Fruit fly (Drosophila melanogaster) whole organism, embryonic: ENCODE measurements around the gene AP-2alpha.

Experiments used
- CG1792 ChIP-seq: fragments of 200-800 bp; sonication (Bioruptor generic); optimal IDR thresholded peaks from 2 replicates; lab custom pipeline; 2016; ENCODE audit warnings: missing biosample characterization, missing genetic modification characterization
- CG3847 ChIP-seq: fragments of 200-800 bp; sonication (Bioruptor generic); IDR thresholded peaks from 2 replicates; pipeline ENCODE4 v1.3.6; 2022; ENCODE audit warnings: missing biosample characterization, missing genetic modification characterization
- Chrac-16 ChIP-seq: fragments of 200-800 bp; sonication (Bioruptor generic); optimal IDR thresholded peaks from 3 replicates; lab custom pipeline; 2016; ENCODE audit warnings: missing biosample characterization, missing genetic modification characterization
- HLH54F ChIP-seq: fragments of 200-800 bp; sonication (Bioruptor generic); optimal IDR thresholded peaks from 3 replicates; lab custom pipeline; 2016; ENCODE audit warnings: missing biosample characterization, missing genetic modification characterization
- danr ChIP-seq: fragments of 200-800 bp; sonication (Bioruptor generic); IDR thresholded peaks from 2 replicates; pipeline ENCODE4 v1.3.6; 2022; ENCODE audit warnings: missing biosample characterization, missing genetic modification characterization
- emc ChIP-seq: fragments of 200-800 bp; sonication (Bioruptor generic); optimal IDR thresholded peaks from 2 replicates; lab custom pipeline; 2016; ENCODE audit warnings: missing biosample characterization, missing genetic modification characterization
- pan ChIP-seq, 4 experiments: fragments of >200 bp in 3 of 4; fragments of 200-800 bp in 1 of 4; sonication (Bioruptor generic) in 1 of 4; optimal IDR thresholded peaks in 3 of 4; IDR thresholded peaks in 1 of 4; 2 replicates each; pipeline versions ENCODE4 v1.3.6 to Lab custom; 2017 to 2022; ENCODE audit warnings: missing biosample characterization in 2 of 4, missing genetic modification characterization in 2 of 4, mixed read lengths in 1 of 4
- row ChIP-seq: fragments of 200-800 bp; sonication (Bioruptor generic); IDR thresholded peaks from 3 replicates; pipeline ENCODE4 v1.3.6; 2022; ENCODE audit warnings: missing biosample characterization, missing genetic modification characterization

DNA sequence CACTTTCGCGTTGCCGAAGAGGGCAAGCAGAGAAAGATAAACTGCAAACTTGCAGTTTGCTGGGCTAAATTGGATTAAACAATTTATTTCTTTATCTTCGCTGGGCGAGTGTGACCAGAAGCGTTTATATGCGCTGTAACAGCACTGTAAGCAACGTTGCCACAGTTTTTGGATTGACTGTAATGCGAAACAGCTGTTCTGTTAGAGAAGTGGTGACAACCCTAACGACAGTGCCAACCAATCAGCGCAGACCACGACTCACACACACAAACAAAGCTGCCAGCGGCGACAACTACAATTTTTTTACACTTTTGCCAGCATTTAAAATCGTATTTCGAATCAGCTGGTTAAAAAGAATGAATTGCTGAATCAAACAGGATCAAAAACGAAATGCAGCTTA, 38.3 kb upstream of the AP-2alpha start, which contains the start of the genes crq and shv:
- TF ChIP-seq CG1792 (no peak), Chrac-16 (GFP tag; lab: Kevin White, UChicago) (no peak), danr (GFP tag; lab: Robert Waterston, UW) (no peak), CG3847 (GFP tag; lab: Robert Waterston, UW) (peak; percentile 33; the same call in 1 of the 2 replicates), emc (GFP tag; lab: Kevin White, UChicago) (no peak), row (GFP tag; lab: Robert Waterston, UW) (no peak), pan (optimal IDR thresholded peaks at IDR 0.05; lab: Kevin White, UChicago) (no peak), pan (GFP tag; optimal IDR thresholded peaks at IDR 0.05 in 1 of 2, IDR thresholded peaks at IDR 0.05 in 1 of 2) (no peak), HLH54F (GFP tag; lab: Kevin White, UChicago) (no peak)
